Fruit fly (Drosophila melanogaster) whole organism, pupa: ENCODE data around the gene Nup35.

Source experiments
- CG14655 ChIP-seq: fragments of 200-800 bp; sonication (Bioruptor generic); optimal IDR thresholded peaks from 3 replicates; lab custom pipeline; 2017; ENCODE audit warnings: mild to moderate bottlenecking, missing biosample characterization, missing genetic modification reagents, missing genetic modification characterization
- CG8301 ChIP-seq: fragments of 200-800 bp; sonication (Bioruptor generic); optimal IDR thresholded peaks from 2 replicates; lab custom pipeline; 2018; ENCODE audit warnings: missing biosample characterization, mild to moderate bottlenecking, missing genetic modification characterization
- CG9948 ChIP-seq: fragments of 200-800 bp; sonication (Bioruptor generic); optimal IDR thresholded peaks from 2 replicates; lab custom pipeline; 2018; ENCODE audit warnings: missing biosample characterization, mild to moderate bottlenecking, missing genetic modification characterization, moderate library complexity
- EcR ChIP-seq: fragments of 200-800 bp; sonication (Bioruptor generic); optimal IDR thresholded peaks from 3 replicates; lab custom pipeline; 2019; ENCODE audit warnings: missing biosample characterization, missing genetic modification characterization, mild to moderate bottlenecking, moderate library complexity, missing genetic modification reagents
- Ets98B ChIP-seq: fragments of 200-800 bp; sonication (Bioruptor generic); IDR thresholded peaks from 2 replicates; pipeline ENCODE4 v1.3.6; 2022; ENCODE audit warnings: missing biosample characterization, missing genetic modification characterization
- Pif1B ChIP-seq: fragments of 200-800 bp; sonication (Bioruptor generic); optimal IDR thresholded peaks from 3 replicates; lab custom pipeline; 2016; ENCODE audit warnings: missing biosample characterization, missing genetic modification characterization
- gl ChIP-seq: fragments of 200-800 bp; sonication (Bioruptor generic); optimal IDR thresholded peaks from 2 replicates; lab custom pipeline; 2018; ENCODE audit warnings: missing biosample characterization, mild to moderate bottlenecking, missing genetic modification characterization

DNA sequence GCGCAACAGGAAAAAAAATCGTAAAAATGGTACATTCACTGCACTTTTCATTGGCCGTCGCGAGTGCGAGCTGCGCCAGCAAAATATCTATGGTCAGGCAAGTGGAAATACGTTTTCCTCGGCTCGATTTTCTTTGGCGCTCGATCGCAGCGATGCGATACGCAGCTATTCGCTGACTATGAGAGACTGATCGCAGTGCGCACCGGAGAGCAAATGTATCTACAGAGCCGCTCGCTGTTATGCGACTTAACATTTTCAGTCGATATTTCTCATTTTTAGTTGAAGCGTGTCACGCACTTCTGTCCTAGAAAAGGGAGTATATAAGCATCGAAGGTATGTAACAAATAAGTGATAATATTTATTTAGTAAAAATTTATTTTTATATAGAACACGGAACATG, 13.3 kb upstream of the Nup35 start, which contains the start of gene wgn:
- TF ChIP-seq Pif1B (GFP tag; lab: Kevin White, UChicago) (no peak), CG9948 (tag; lab: Kevin White, UChicago) (no peak), Ets98B (GFP tag; lab: Robert Waterston, UW) (peak; percentile 52; the same call in 1 of the 2 replicates), CG8301 (no peak), CG14655 (GFP tag; lab: Kevin White, UChicago) (no peak), gl (tag; lab: Kevin White, UChicago) (no peak), EcR (GFP tag; lab: Kevin White, UChicago) (no peak)
